Fruit fly (Drosophila melanogaster) whole organism, wandering third instar larva: ENCODE measurements around the gene ex.

ENCODE experiments used
- CrebA ChIP-seq: fragments of 200-800 bp; sonication (Bioruptor generic); optimal IDR thresholded peaks from 2 replicates; lab custom pipeline; 2016; ENCODE audit warnings: missing biosample characterization, mild to moderate bottlenecking, missing genetic modification characterization, borderline replicate concordance
- Dif ChIP-seq: fragments of 200-275, 200-300 bp; sonication (Bioruptor generic); optimal IDR thresholded peaks from 2 replicates; lab custom pipeline; 2018; ENCODE audit warnings: missing biosample characterization, missing genetic modification characterization; ENCODE audit not compliant: partially characterized antibody
- HLH106 ChIP-seq: fragments of 200-800 bp; optimal IDR thresholded peaks from 3 replicates; lab custom pipeline; 2019; ENCODE audit warnings: missing biosample characterization, mild to moderate bottlenecking, missing genetic modification characterization, moderate library complexity
- Myc ChIP-seq: fragments of >200 bp; optimal IDR thresholded peaks from 2 replicates; lab custom pipeline; 2017
- OdsH ChIP-seq: fragments of 200-800 bp; sonication (Bioruptor generic); optimal IDR thresholded peaks from 2 replicates; lab custom pipeline; 2016; ENCODE audit warnings: missing biosample characterization, mild to moderate bottlenecking, missing genetic modification characterization
- Vsx2 ChIP-seq: fragments of 200-300, 225-300 bp; sonication (Bioruptor generic); optimal IDR thresholded peaks from 2 replicates; lab custom pipeline; 2018; ENCODE audit warnings: missing biosample characterization, missing genetic modification characterization; ENCODE audit not compliant: partially characterized antibody
- dmrt93B ChIP-seq: fragments of 200-800 bp; sonication (Bioruptor generic); optimal IDR thresholded peaks from 2 replicates; lab custom pipeline; 2018; ENCODE audit warnings: missing biosample characterization, mild to moderate bottlenecking, missing genetic modification characterization
- jim ChIP-seq: fragments of 175-275, 200-325 bp; sonication (Bioruptor generic); optimal IDR thresholded peaks from 2 replicates; lab custom pipeline; 2016; ENCODE audit warnings: missing biosample characterization, mild to moderate bottlenecking, missing genetic modification characterization
- psq ChIP-seq: fragments of 200-800 bp; sonication (Bioruptor generic); optimal IDR thresholded peaks from 3 replicates; lab custom pipeline; 2017; ENCODE audit warnings: missing biosample characterization, mild to moderate bottlenecking, missing genetic modification characterization, moderate library complexity
- tai ChIP-seq: sonication (Bioruptor generic); optimal IDR thresholded peaks from 2 replicates; lab custom pipeline; 2016; ENCODE audit warnings: missing biosample characterization, missing genetic modification characterization

dm6 chr2L:470336-470934 is 39.4 kb downstream of the ex start:
- TF ChIP-seq HLH106 (tag; lab: Kevin White, UChicago): no peak
- no peak for TF ChIP-seq jim (GFP tag; lab: Kevin White, UChicago)
- TF ChIP-seq psq (GFP tag; lab: Kevin White, UChicago): peak; percentile 55
- TF ChIP-seq OdsH (GFP tag; lab: Kevin White, UChicago): peak; percentile 36
- no peak for TF ChIP-seq Dif (GFP tag; lab: Kevin White, UChicago)
- TF ChIP-seq dmrt93B (GFP tag; lab: Kevin White, UChicago): peak; percentile 4
- no peak for TF ChIP-seq Myc
- TF ChIP-seq tai: peak; percentile 45
- no peak for TF ChIP-seq Vsx2 (GFP tag; lab: Kevin White, UChicago)
- TF ChIP-seq CrebA (GFP tag; lab: Kevin White, UChicago): no peak
